Fruit fly (Drosophila melanogaster) whole organism: ENCODE results near the gene B52.

Experiments
- CG8478 ChIP-seq: fragments of >200 bp; optimal IDR thresholded peaks from 2 replicates; lab custom pipeline; 2018; ENCODE audit warnings: inconsistent platforms
- Dll ChIP-seq: fragments of >200 bp; optimal IDR thresholded peaks from 2 replicates; lab custom pipeline; 2017
- EcR ChIP-seq, 2 experiments: fragments of >200 bp; optimal IDR thresholded peaks; 2 replicates each; lab custom pipeline; 2017; ENCODE audit warnings: missing biosample characterization in 2 of 2, missing genetic modification characterization in 2 of 2, missing genetic modification reagents in 2 of 2
- pan ChIP-seq: fragments of >200 bp; optimal IDR thresholded peaks from 2 replicates; lab custom pipeline; 2017
- psq ChIP-seq: fragments of >200 bp; optimal IDR thresholded peaks from 2 replicates; lab custom pipeline; 2017
- usp ChIP-seq: fragments of >200 bp; optimal IDR thresholded peaks from 2 replicates; lab custom pipeline; 2017; ENCODE audit warnings: missing biosample characterization, missing genetic modification characterization, mixed read lengths

DNA sequence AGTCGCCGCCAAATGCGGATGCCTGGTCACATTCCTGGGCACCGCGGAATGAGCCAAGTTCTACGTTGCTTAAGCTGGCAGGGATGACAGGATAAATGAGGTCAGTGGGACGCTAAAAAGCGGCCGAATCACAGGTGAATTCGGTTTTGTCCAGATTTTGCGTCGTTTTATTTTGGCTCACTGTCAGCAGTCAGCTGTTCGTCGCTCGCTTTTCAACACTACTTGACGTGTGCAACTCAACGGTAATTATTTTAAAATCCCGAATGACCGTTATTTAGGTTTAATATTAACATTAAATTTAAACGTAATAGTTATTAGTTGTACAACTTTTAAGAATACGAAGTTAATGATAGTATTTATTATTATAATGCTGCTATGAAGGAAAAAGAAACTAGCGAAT, 38.2 kb downstream of the B52 start:
- no peak for TF ChIP-seq pan (lab: Kevin White, UChicago)
- TF ChIP-seq usp (GFP tag; lab: Kevin White, UChicago) = no peak
- no peak for TF ChIP-seq CG8478 (lab: Kevin White, UChicago)
- no peak for TF ChIP-seq psq (lab: Kevin White, UChicago)
- no peak for TF ChIP-seq Dll
- no peak for TF ChIP-seq EcR (GFP tag; optimal IDR thresholded peaks at IDR 0.05; lab: Kevin White, UChicago)
